Worm (Caenorhabditis elegans) whole organism, young adult: Measurements from ENCODE around the gene epg-7.

Experiments
- C17E4.6 ChIP-seq: fragments of 200-800 bp; sonication (Bioruptor generic); IDR thresholded peaks from 2 replicates; pipeline ENCODE4 v1.3.6; 2022; ENCODE audit warnings: missing genetic modification reagents, missing genetic modification characterization, missing compliant biosample characterization
- F10E7.11 ChIP-seq: sonication (generic microtip); optimal IDR thresholded peaks from 2 replicates; lab custom pipeline; 2017; ENCODE audit warnings: mild to moderate bottlenecking, missing genetic modification characterization, moderate library complexity, missing compliant biosample characterization
- F37B4.10 ChIP-seq: fragments of 200-800 bp; sonication (Bioruptor generic); IDR thresholded peaks from 2 replicates; pipeline ENCODE4 v1.3.6; 2022; ENCODE audit warnings: missing genetic modification characterization, missing compliant biosample characterization
- K11D2.4 ChIP-seq: fragments of 200-800 bp; sonication (Bioruptor generic); IDR thresholded peaks from 2 replicates; pipeline ENCODE4 v1.3.6; 2022; ENCODE audit warnings: missing genetic modification reagents, missing genetic modification characterization, missing compliant biosample characterization
- ama-1 ChIP-seq, 3 experiments: fragments of 150-350 bp in 1 of 3; sonication (generic microtip) in 2 of 3; optimal IDR thresholded peaks; 2 replicates each; lab custom pipeline; 2014 to 2018; ENCODE audit warnings: missing biosample characterization in 2 of 3, missing genetic modification characterization in 2 of 3, missing genetic modification reagents in 2 of 3
- ceh-40 ChIP-seq: fragments of 200-800 bp; sonication (Bioruptor generic); IDR thresholded peaks from 2 replicates; pipeline ENCODE4 v1.3.6; 2022; ENCODE audit warnings: missing genetic modification characterization, missing compliant biosample characterization
- dpl-1 ChIP-seq: fragments of 150-350 bp; optimal IDR thresholded peaks from 2 replicates; lab custom pipeline; 2014; ENCODE audit warnings: missing biosample characterization, missing genetic modification reagents, missing genetic modification characterization
- fkh-3 ChIP-seq: sonication (generic microtip); optimal IDR thresholded peaks from 2 replicates; lab custom pipeline; 2016; ENCODE audit warnings: mild to moderate bottlenecking, missing genetic modification characterization, missing compliant biosample characterization
- mes-4 ChIP-seq: sonication (generic microtip); optimal IDR thresholded peaks from 2 replicates; lab custom pipeline; 2016; ENCODE audit warnings: missing genotype, missing genetic modification characterization, missing compliant biosample characterization
- mxl-1 ChIP-seq: sonication (generic microtip); optimal IDR thresholded peaks from 2 replicates; lab custom pipeline; 2016; ENCODE audit warnings: missing genetic modification characterization, missing compliant biosample characterization
- nfya-1 ChIP-seq: sonication (generic microtip); optimal IDR thresholded peaks from 2 replicates; lab custom pipeline; 2017; ENCODE audit warnings: antibody characterized with exemption, missing compliant biosample characterization, missing genetic modification characterization, borderline replicate concordance; ENCODE audit not compliant: insufficient read depth
- unc-62 ChIP-seq: fragments of 150-350 bp; optimal IDR thresholded peaks from 2 replicates; lab custom pipeline; 2014; ENCODE audit warnings: missing biosample characterization, missing genetic modification reagents, missing genetic modification characterization
- ztf-22 ChIP-seq: fragments of 200-800 bp; sonication (Bioruptor generic); optimal IDR thresholded peaks from 2 replicates; lab custom pipeline; 2018; ENCODE audit warnings: mild to moderate bottlenecking, missing genetic modification characterization, moderate library complexity, missing compliant biosample characterization
- ztf-28 ChIP-seq: fragments of 200-800 bp; sonication (Bioruptor generic); IDR thresholded peaks from 2 replicates; pipeline ENCODE4 v1.3.6; 2022; ENCODE audit warnings: missing genetic modification reagents, missing genetic modification characterization, missing compliant biosample characterization

- no peak for TF ChIP-seq F10E7.11
- TF ChIP-seq ztf-28, result no peak
- TF ChIP-seq dpl-1 (GFP tag; lab: Kevin White, UChicago), result no peak
- TF ChIP-seq mxl-1 (tag; lab: Kevin White, UChicago), result no peak
- no peak for TF ChIP-seq nfya-1 (tag; lab: Kevin White, UChicago)
- TF ChIP-seq ztf-22 (GFP tag; lab: Kevin White, UChicago), result no peak
- no peak for TF ChIP-seq unc-62
- no peak for TF ChIP-seq mes-4 (tag; lab: Kevin White, UChicago)
- TF ChIP-seq C17E4.6, result no peak
- TF ChIP-seq K11D2.4 (GFP tag; lab: Robert Waterston, UW), result no peak
- no peak for TF ChIP-seq ama-1 (optimal IDR thresholded peaks at IDR 0.05; lab: Kevin White, UChicago)
- no peak for TF ChIP-seq ama-1 (GFP tag; optimal IDR thresholded peaks at IDR 0.05; lab: Kevin White, UChicago)
- TF ChIP-seq fkh-3 (tag; lab: Kevin White, UChicago), result no peak
- TF ChIP-seq F37B4.10 (GFP tag; lab: Robert Waterston, UW), result no peak
- TF ChIP-seq ceh-40 (GFP tag; lab: Robert Waterston, UW), result no peak
These were observed 24.7 kb upstream of the epg-7 start, which contains the start of the genes his-38 and his-40 for ce11 chrX:7309775-7310174.
